Fruit fly (Drosophila melanogaster) whole organism, embryonic: ENCODE measurements around the gene natalisin.

Source experiments
- BEAF-32 ChIP-seq: fragments of 200-800 bp; sonication (Bioruptor generic); optimal IDR thresholded peaks from 3 replicates; lab custom pipeline; 2017; ENCODE audit warnings: missing biosample characterization, missing genetic modification characterization, mild to moderate bottlenecking, moderate library complexity, missing genetic modification reagents
- Bdp1 ChIP-seq: fragments of 200-800 bp; sonication (Bioruptor generic); optimal IDR thresholded peaks from 3 replicates; lab custom pipeline; 2016; ENCODE audit warnings: missing biosample characterization, missing genetic modification characterization
- CG10366 ChIP-seq: fragments of 200-800 bp; sonication (Bioruptor generic); IDR thresholded peaks from 2 replicates; pipeline ENCODE4 v1.3.6; 2022; ENCODE audit warnings: missing biosample characterization, missing genetic modification characterization
- CG11085 ChIP-seq: fragments of 200-800 bp; sonication (Bioruptor generic); IDR thresholded peaks from 2 replicates; pipeline ENCODE4 v1.3.6; 2022; ENCODE audit warnings: missing biosample characterization, missing genetic modification characterization
- CG11093 ChIP-seq: fragments of 200-800 bp; sonication (Bioruptor generic); IDR thresholded peaks from 3 replicates; pipeline ENCODE4 v1.3.6; 2022; ENCODE audit warnings: missing biosample characterization, missing genetic modification characterization
- CG12744 ChIP-seq: fragments of 200-800 bp; sonication (Bioruptor generic); optimal IDR thresholded peaks from 2 replicates; lab custom pipeline; 2016; ENCODE audit warnings: missing biosample characterization, missing genetic modification characterization
- CG14050 ChIP-seq: fragments of 200-800 bp; sonication (Bioruptor generic); IDR thresholded peaks from 3 replicates; pipeline ENCODE4 v1.3.6; 2022; ENCODE audit warnings: missing biosample characterization, missing genetic modification characterization
- CG14667 ChIP-seq: fragments of 200-800 bp; sonication (Bioruptor generic); IDR thresholded peaks from 2 replicates; pipeline ENCODE4 v1.3.6; 2022; ENCODE audit warnings: missing biosample characterization, missing genetic modification characterization
- CG1647 ChIP-seq: fragments of 200-800 bp; sonication (Bioruptor generic); optimal IDR thresholded peaks from 3 replicates; lab custom pipeline; 2016; ENCODE audit warnings: missing biosample characterization, missing genetic modification characterization
- CG16863 ChIP-seq: fragments of 200-800 bp; sonication (Bioruptor generic); optimal IDR thresholded peaks from 3 replicates; lab custom pipeline; 2016; ENCODE audit warnings: missing biosample characterization, missing genetic modification characterization
- CG17328 ChIP-seq: fragments of 200-800 bp; sonication (Bioruptor generic); IDR thresholded peaks from 2 replicates; pipeline ENCODE4 v1.3.6; 2022; ENCODE audit warnings: missing biosample characterization, missing genetic modification characterization
- CG1832 ChIP-seq: fragments of 200-800 bp; sonication (Bioruptor generic); optimal IDR thresholded peaks from 2 replicates; lab custom pipeline; 2017; ENCODE audit warnings: missing biosample characterization, mild to moderate bottlenecking, missing genetic modification characterization, inconsistent platforms
- CG2202 ChIP-seq: fragments of 200-800 bp; sonication (Bioruptor generic); optimal IDR thresholded peaks from 2 replicates; lab custom pipeline; 2018; ENCODE audit warnings: missing biosample characterization, mild to moderate bottlenecking, missing genetic modification characterization
- CG2678 ChIP-seq: fragments of 200-800 bp; sonication (Bioruptor generic); optimal IDR thresholded peaks from 3 replicates; lab custom pipeline; 2019; ENCODE audit warnings: missing biosample characterization, mild to moderate bottlenecking, missing genetic modification characterization, moderate library complexity
- CG31365 ChIP-seq: fragments of 200-800 bp; sonication (Bioruptor generic); optimal IDR thresholded peaks from 2 replicates; lab custom pipeline; 2018; ENCODE audit warnings: missing biosample characterization, mild to moderate bottlenecking, missing genetic modification characterization
- CG34224 ChIP-seq: fragments of 200-800 bp; sonication (Bioruptor generic); IDR thresholded peaks from 3 replicates; pipeline ENCODE4 v1.3.6; 2022; ENCODE audit warnings: missing biosample characterization, missing genetic modification characterization; ENCODE audit not compliant: partially characterized antibody
- CG3995 ChIP-seq: fragments of 200-800 bp; sonication (Bioruptor generic); optimal IDR thresholded peaks from 3 replicates; lab custom pipeline; 2016; ENCODE audit warnings: missing biosample characterization, missing genetic modification characterization
- CG42726 ChIP-seq: fragments of 200-800 bp; sonication (Bioruptor generic); IDR thresholded peaks from 2 replicates; pipeline ENCODE4 v1.3.6; 2022; ENCODE audit warnings: missing biosample characterization, missing genetic modification characterization; ENCODE audit not compliant: partially characterized antibody
- CG4707 ChIP-seq: fragments of 200-800 bp; sonication (Bioruptor generic); optimal IDR thresholded peaks from 2 replicates; lab custom pipeline; 2018; ENCODE audit warnings: missing biosample characterization, mild to moderate bottlenecking, missing genetic modification characterization, moderate library complexity
- CG7928 ChIP-seq: fragments of 200-800 bp; sonication (Bioruptor generic); optimal IDR thresholded peaks from 2 replicates; lab custom pipeline; 2017; ENCODE audit warnings: missing biosample characterization, mild to moderate bottlenecking, missing genetic modification characterization
- CkIIα-i1 ChIP-seq: fragments of 200-800 bp; sonication (Bioruptor generic); IDR thresholded peaks from 2 replicates; pipeline ENCODE4 v1.3.6; 2022; ENCODE audit warnings: missing biosample characterization, missing genetic modification characterization
- Dad ChIP-seq: fragments of 200-800 bp; sonication (Bioruptor generic); optimal IDR thresholded peaks from 3 replicates; lab custom pipeline; 2016; ENCODE audit warnings: missing biosample characterization, missing genetic modification characterization
- E2f1 ChIP-seq: fragments of 200-800 bp; sonication (Bioruptor generic); IDR thresholded peaks from 2 replicates; pipeline ENCODE4 v1.3.6; 2022; ENCODE audit warnings: missing biosample characterization, missing genetic modification characterization
- HLH3B ChIP-seq: fragments of 200-800 bp; sonication (Bioruptor generic); IDR thresholded peaks from 2 replicates; pipeline ENCODE4 v1.3.6; 2022; ENCODE audit warnings: missing biosample characterization, missing genetic modification characterization
- HLH4C ChIP-seq: fragments of 200-800 bp; sonication (Bioruptor generic); IDR thresholded peaks from 3 replicates; pipeline ENCODE4 v1.3.6; 2022; ENCODE audit warnings: missing biosample characterization, missing genetic modification characterization; ENCODE audit not compliant: partially characterized antibody
- Lhr ChIP-seq: fragments of 200-800 bp; sonication (Bioruptor generic); optimal IDR thresholded peaks from 3 replicates; lab custom pipeline; 2017; ENCODE audit warnings: mild to moderate bottlenecking, missing biosample characterization, missing genetic modification reagents, missing genetic modification characterization
- Myb ChIP-seq: fragments of 200-800 bp; sonication (Bioruptor generic); optimal IDR thresholded peaks from 2 replicates; lab custom pipeline; 2016; ENCODE audit warnings: missing biosample characterization, missing genetic modification characterization
- Sox100B ChIP-seq: fragments of 200-800 bp; sonication (Bioruptor generic); optimal IDR thresholded peaks from 3 replicates; lab custom pipeline; 2018; ENCODE audit warnings: missing biosample characterization, mild to moderate bottlenecking, missing genetic modification characterization
- amos ChIP-seq: fragments of 200-800 bp; sonication (Bioruptor generic); IDR thresholded peaks from 2 replicates; pipeline ENCODE4 v1.3.6; 2022; ENCODE audit warnings: missing biosample characterization, missing genetic modification characterization; ENCODE audit not compliant: partially characterized antibody
- az2 ChIP-seq: fragments of 200-800 bp; sonication (Bioruptor generic); optimal IDR thresholded peaks from 3 replicates; lab custom pipeline; 2016; ENCODE audit warnings: missing biosample characterization, missing genetic modification characterization
- bcd ChIP-seq: fragments of 200-800 bp; sonication (Bioruptor generic); optimal IDR thresholded peaks from 2 replicates; lab custom pipeline; 2017; ENCODE audit warnings: missing biosample characterization, mild to moderate bottlenecking, missing genetic modification characterization
- dati ChIP-seq: fragments of 200-800 bp; sonication (Bioruptor generic); IDR thresholded peaks from 2 replicates; pipeline ENCODE4 v1.3.6; 2022; ENCODE audit warnings: missing biosample characterization, missing genetic modification characterization
- exex ChIP-seq: fragments of 200-800 bp; sonication (Bioruptor generic); optimal IDR thresholded peaks from 4 replicates; lab custom pipeline; 2018; ENCODE audit warnings: missing biosample characterization, mild to moderate bottlenecking, missing genetic modification characterization, moderate library complexity
- fru ChIP-seq: fragments of >200 bp; optimal IDR thresholded peaks from 2 replicates; lab custom pipeline; 2017
- gce ChIP-seq: fragments of 200-800 bp; sonication (Bioruptor generic); IDR thresholded peaks from 3 replicates; pipeline ENCODE4 v1.3.6; 2022; ENCODE audit warnings: missing biosample characterization, missing genetic modification characterization
- gcm2 ChIP-seq: fragments of 200-800 bp; sonication (Bioruptor generic); optimal IDR thresholded peaks from 2 replicates; lab custom pipeline; 2016; ENCODE audit warnings: missing biosample characterization, missing genetic modification characterization
- gem ChIP-seq: fragments of 200-800 bp; sonication (Bioruptor generic); optimal IDR thresholded peaks from 2 replicates; lab custom pipeline; 2019; ENCODE audit warnings: missing biosample characterization, mild to moderate bottlenecking, missing genetic modification characterization, moderate library complexity
- gsb ChIP-seq: fragments of 200-800 bp; sonication (Bioruptor generic); IDR thresholded peaks from 2 replicates; pipeline ENCODE4 v1.3.6; 2022; ENCODE audit warnings: missing biosample characterization, missing genetic modification characterization
- jumu ChIP-seq: fragments of 200-800 bp; sonication (Bioruptor generic); optimal IDR thresholded peaks from 3 replicates; lab custom pipeline; 2016; ENCODE audit warnings: missing biosample characterization, missing genetic modification characterization
- lov ChIP-seq, 2 experiments: fragments of 200-800 bp in 1 of 2; fragments of >200 bp in 1 of 2; sonication (Bioruptor generic) in 1 of 2; IDR thresholded peaks in 1 of 2; optimal IDR thresholded peaks in 1 of 2; 2 replicates in 1 of 2; 3 replicates in 1 of 2; pipeline versions ENCODE4 v1.3.6 to Lab custom; 2017 to 2022; ENCODE audit warnings: missing biosample characterization in 1 of 2, missing genetic modification characterization in 1 of 2
- maf-S ChIP-seq: fragments of 200-800 bp; sonication (Bioruptor generic); optimal IDR thresholded peaks from 2 replicates; lab custom pipeline; 2016; ENCODE audit warnings: missing biosample characterization, missing genetic modification characterization
- nom ChIP-seq: fragments of 200-800 bp; sonication (Bioruptor generic); optimal IDR thresholded peaks from 2 replicates; lab custom pipeline; 2017; ENCODE audit warnings: missing biosample characterization, missing genetic modification characterization, mild to moderate bottlenecking, moderate library complexity, missing genetic modification reagents
- onecut ChIP-seq: fragments of 200-800 bp; sonication (Bioruptor generic); IDR thresholded peaks from 2 replicates; pipeline ENCODE4 v1.3.6; 2022; ENCODE audit warnings: missing biosample characterization, missing genetic modification characterization
- schlank ChIP-seq: fragments of 200-800 bp; sonication (Bioruptor generic); optimal IDR thresholded peaks from 2 replicates; lab custom pipeline; 2018; ENCODE audit warnings: missing biosample characterization, mild to moderate bottlenecking, missing genetic modification characterization
- seq ChIP-seq: fragments of 200-800 bp; sonication (Bioruptor generic); IDR thresholded peaks from 2 replicates; pipeline ENCODE4 v1.3.6; 2022; ENCODE audit warnings: missing biosample characterization, missing genetic modification characterization
- sim ChIP-seq: fragments of 200-800 bp; sonication (Bioruptor generic); IDR thresholded peaks from 2 replicates; pipeline ENCODE4 v1.3.6; 2022; ENCODE audit warnings: missing biosample characterization, missing genetic modification characterization
- sna ChIP-seq: fragments of 200-800 bp; sonication (Bioruptor generic); IDR thresholded peaks from 2 replicates; pipeline ENCODE4 v1.3.6; 2022; ENCODE audit warnings: missing biosample characterization, missing genetic modification characterization; ENCODE audit not compliant: partially characterized antibody
- sug ChIP-seq: fragments of 200-800 bp; optimal IDR thresholded peaks from 2 replicates; lab custom pipeline; 2019; ENCODE audit warnings: missing biosample characterization, mild to moderate bottlenecking, missing genetic modification characterization, moderate library complexity
- ttk ChIP-seq: fragments of 200-800 bp; sonication (Bioruptor generic); IDR thresholded peaks from 2 replicates; pipeline ENCODE4 v2.1.2; 2022; ENCODE audit warnings: missing biosample characterization, missing genetic modification characterization
- yki ChIP-seq: fragments of >200 bp; optimal IDR thresholded peaks from 3 replicates; lab custom pipeline; 2018
- zf30C ChIP-seq: fragments of 200-800 bp; sonication (Bioruptor generic); optimal IDR thresholded peaks from 3 replicates; lab custom pipeline; 2018; ENCODE audit warnings: missing biosample characterization, mild to moderate bottlenecking, missing genetic modification characterization

Gene natalisin

dm6 chr3R:14391281-14391680, 27.1 kb upstream of the natalisin start (continued):
- TF ChIP-seq sim (GFP tag; lab: Robert Waterston, UW) = peak; percentile 66; the same call in 1 of the 2 replicates
- TF ChIP-seq nom (GFP tag; lab: Kevin White, UChicago) = peak; percentile 53
- TF ChIP-seq schlank (tag; lab: Kevin White, UChicago) = no peak
- peak; percentile 77 for TF ChIP-seq jumu
- TF ChIP-seq gce (GFP tag; lab: Robert Waterston, UW) = peak; percentile 75; the same call in 2 of the 3 replicates
- TF ChIP-seq CG11085 (GFP tag; lab: Robert Waterston, UW) = peak; percentile 89
- no peak for TF ChIP-seq CG2202 (tag; lab: Kevin White, UChicago)
- peak; percentile 88 for TF ChIP-seq bcd (GFP tag; lab: Kevin White, UChicago)
- TF ChIP-seq lov (optimal IDR thresholded peaks at IDR 0.05; lab: Kevin White, UChicago) = no peak
- peak; percentile 85 for TF ChIP-seq lov (GFP tag; IDR thresholded peaks at IDR 0.05; lab: Robert Waterston, UW)
- TF ChIP-seq yki (lab: Kevin White, UChicago) = no peak
- TF ChIP-seq sug (tag; lab: Kevin White, UChicago) = peak; percentile 80
- TF ChIP-seq fru (lab: Kevin White, UChicago) = no peak
- peak; percentile 83 for TF ChIP-seq CG17328
- peak; percentile 82 for TF ChIP-seq gsb (GFP tag; lab: Robert Waterston, UW)
- TF ChIP-seq CG1832 (GFP tag; lab: Kevin White, UChicago) = no peak
- TF ChIP-seq CG42726 (GFP tag; lab: Robert Waterston, UW) = peak; percentile 90
- no peak for TF ChIP-seq BEAF-32 (GFP tag; lab: Kevin White, UChicago)
- TF ChIP-seq Dad (GFP tag; lab: Kevin White, UChicago) = peak; percentile 85
- no peak for TF ChIP-seq exex
- TF ChIP-seq CG14667 (GFP tag; lab: Robert Waterston, UW) = peak; percentile 91
- peak; percentile 93 for TF ChIP-seq onecut (GFP tag; lab: Robert Waterston, UW)
- peak; percentile 43; the same call in 1 of the 2 replicates for TF ChIP-seq amos
- TF ChIP-seq zf30C (GFP tag; lab: Kevin White, UChicago) = no peak
- TF ChIP-seq CG16863 (GFP tag; lab: Kevin White, UChicago) = peak; percentile 69
- peak; percentile 88 for TF ChIP-seq dati
- peak; percentile 72 for TF ChIP-seq CG14050 (GFP tag; lab: Robert Waterston, UW)
- peak; percentile 24 for TF ChIP-seq CG12744
- TF ChIP-seq Myb (GFP tag; lab: Kevin White, UChicago) = peak; percentile 48
- TF ChIP-seq CG34224 (GFP tag; lab: Robert Waterston, UW) = no peak
- TF ChIP-seq gem = peak; percentile 73
- peak; percentile 11 for TF ChIP-seq CG3995
- TF ChIP-seq maf-S (GFP tag; lab: Kevin White, UChicago) = peak; percentile 36
- TF ChIP-seq CG2678 (tag; lab: Kevin White, UChicago) = peak; percentile 79
- TF ChIP-seq Sox100B = peak; percentile 16
- peak; percentile 58 for TF ChIP-seq Lhr (GFP tag; lab: Kevin White, UChicago)
- TF ChIP-seq CG10366 (GFP tag; lab: Robert Waterston, UW) = peak; percentile 86
- peak; percentile 18 for TF ChIP-seq Bdp1
- TF ChIP-seq HLH3B (GFP tag; lab: Robert Waterston, UW) = peak; percentile 89
- TF ChIP-seq gcm2 (GFP tag; lab: Kevin White, UChicago) = no peak
- TF ChIP-seq CG7928 = peak; percentile 46
- peak; percentile 83 for TF ChIP-seq az2 (GFP tag; lab: Kevin White, UChicago)
- TF ChIP-seq CG4707 (GFP tag; lab: Kevin White, UChicago) = no peak
- TF ChIP-seq CG31365 (tag; lab: Kevin White, UChicago) = peak; percentile 66
- peak; percentile 78 for TF ChIP-seq ttk
- TF ChIP-seq sna (GFP tag; lab: Robert Waterston, UW) = no peak
- TF ChIP-seq CG1647 (GFP tag; lab: Kevin White, UChicago) = peak; percentile 89
- no peak for TF ChIP-seq HLH4C
- no peak for TF ChIP-seq CkIIα-i1 (GFP tag; lab: Robert Waterston, UW)
- peak; percentile 53; the same call in 1 of the 2 replicates for TF ChIP-seq seq (GFP tag; lab: Robert Waterston, UW)
- peak; percentile 92 for TF ChIP-seq E2f1
- peak; percentile 87 for TF ChIP-seq CG11093 (GFP tag; lab: Robert Waterston, UW)
